Fruit fly (Drosophila melanogaster) S2 (cell line): ENCODE measurements around the gene Cand1.

ENCODE experiments used
- CG8478 ChIP-seq: fragments of >200 bp; optimal IDR thresholded peaks from 2 replicates; lab custom pipeline; 2018
- CTCF ChIP-seq, 2 experiments: fragments of >200 bp; optimal IDR thresholded peaks; 2 replicates each; lab custom pipeline; 2018

dm6 chr2L:10341405-10341804 lies 21.1 kb downstream of the Cand1 start, which contains the start of gene CG31715:
- no peak for TF ChIP-seq CTCF (optimal IDR thresholded peaks at IDR 0.05; lab: Kevin White, UChicago)
- no peak for TF ChIP-seq CG8478 (lab: Kevin White, UChicago)
